Worm (Caenorhabditis elegans): ENCODE measurements around the gene set-14.

Gene set-14

DNA sequence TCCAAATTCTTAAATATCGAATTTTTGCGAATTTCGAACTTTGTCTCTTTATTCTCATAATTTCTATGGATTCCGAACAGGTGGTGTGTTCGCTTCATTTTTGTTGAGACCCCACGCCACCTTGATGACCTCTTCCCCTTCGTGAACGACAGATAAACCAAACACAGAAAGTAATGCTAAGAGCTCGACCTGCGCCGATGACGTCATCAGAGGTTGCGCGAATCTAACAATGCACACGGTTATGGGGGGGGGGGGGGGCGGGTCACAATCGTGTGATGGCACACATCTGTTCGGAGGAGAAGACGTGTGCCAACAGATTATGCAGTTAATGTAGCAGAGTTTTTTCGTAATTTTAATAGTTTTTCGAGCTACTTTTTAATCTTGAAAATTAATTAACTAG lies 11.8 kb downstream of the set-14 start:
- TF ChIP-seq pha-4 (tag; optimal IDR thresholded peaks at IDR 0.05) = no peak
- no peak for TF ChIP-seq fkh-2 (tag; optimal IDR thresholded peaks at IDR 0.05)
- no peak for TF ChIP-seq sea-2 (GFP tag; optimal IDR thresholded peaks at IDR 0.05)
- no peak for TF ChIP-seq snpc-4 (tag; optimal IDR thresholded peaks at IDR 0.05)
- TF ChIP-seq pqm-1 (tag; optimal IDR thresholded peaks at IDR 0.05) = no peak
- no peak for TF ChIP-seq skn-1 (tag; optimal IDR thresholded peaks at IDR 0.05)
- no peak for TF ChIP-seq nhr-237 (tag; optimal IDR thresholded peaks at IDR 0.05)
- no peak for TF ChIP-seq nhr-28 (tag; optimal IDR thresholded peaks at IDR 0.05)
- TF ChIP-seq unc-62 (GFP tag; optimal IDR thresholded peaks at IDR 0.05) = no peak
- TF ChIP-seq nhr-12 (tag; optimal IDR thresholded peaks at IDR 0.05) = no peak
- no peak for TF ChIP-seq jun-1 (tag; optimal IDR thresholded peaks at IDR 0.05)
- TF ChIP-seq nhr-11 (tag; optimal IDR thresholded peaks at IDR 0.05) = no peak
- no peak for TF ChIP-seq eor-1 (tag; optimal IDR thresholded peaks at IDR 0.05)
- TF ChIP-seq nhr-25 (tag; optimal IDR thresholded peaks at IDR 0.05) = no peak
- TF ChIP-seq elt-2 (tag; optimal IDR thresholded peaks at IDR 0.05) = no peak
- no peak for TF ChIP-seq lin-39 (tag; optimal IDR thresholded peaks at IDR 0.05)
- TF ChIP-seq lin-15B (tag; optimal IDR thresholded peaks at IDR 0.05) = no peak
- no peak for TF ChIP-seq aly-2 (tag; optimal IDR thresholded peaks at IDR 0.05)
- TF ChIP-seq R02D3.7 (tag; optimal IDR thresholded peaks at IDR 0.05) = no peak
- no peak for TF ChIP-seq ztf-4 (tag; optimal IDR thresholded peaks at IDR 0.05)

ce11 chrII:10783201-10783962 lies 12.7 kb downstream of the set-14 start, which contains the start of gene ect-2:
Gene ect-2 (minus strand): TSS chrII:10783962.
- TF ChIP-seq nhr-12 (tag; optimal IDR thresholded peaks at IDR 0.05) = no peak
- peak; percentile 5 for TF ChIP-seq lin-15B (tag; optimal IDR thresholded peaks at IDR 0.05)
- TF ChIP-seq tbx-2 (tag; optimal IDR thresholded peaks at IDR 0.05) = no peak
- TF ChIP-seq nfya-1 (tag; optimal IDR thresholded peaks at IDR 0.05; ENCODE audit: insufficient read depth) = peak; percentile 34
- TF ChIP-seq nhr-25 (tag; optimal IDR thresholded peaks at IDR 0.05) = peak; percentile 37

ce11 chrII:10778026-10778425 lies 18.1 kb downstream of the set-14 start, which contains the start of gene mpz-1:
Gene mpz-1 (minus strand): TSS chrII:10778126.
- no peak for TF ChIP-seq nhr-67 (tag; optimal IDR thresholded peaks at IDR 0.05)
- no peak for TF ChIP-seq nhr-12 (tag; optimal IDR thresholded peaks at IDR 0.05)
- no peak for TF ChIP-seq tbx-2 (tag; optimal IDR thresholded peaks at IDR 0.05)
- TF ChIP-seq daf-12 (tag; optimal IDR thresholded peaks at IDR 0.05) = no peak

DNA sequence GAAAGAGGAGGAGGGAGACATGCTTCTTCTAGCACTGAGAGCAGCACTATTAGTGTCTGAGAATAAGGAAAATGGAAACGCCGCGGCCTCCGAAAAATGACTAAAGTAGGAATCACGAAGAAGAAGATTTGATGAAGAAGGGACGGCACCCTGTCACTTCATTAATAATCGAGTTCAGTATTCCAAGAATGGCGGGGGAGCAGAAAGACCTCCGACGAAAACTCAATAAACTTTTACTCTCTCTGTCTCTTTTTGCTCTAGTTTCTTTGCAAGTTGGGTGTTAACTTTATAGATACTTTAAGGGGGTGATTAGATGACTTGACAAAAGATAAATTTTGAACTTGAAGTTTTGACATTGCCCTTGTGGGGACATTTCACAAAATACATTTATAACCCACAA lies 26.8 kb downstream of the set-14 start:
- TF ChIP-seq fkh-10 (GFP tag; optimal IDR thresholded peaks at IDR 0.05) (peak; percentile 79), unc-62 (GFP tag; optimal IDR thresholded peaks at IDR 0.05) (no peak), nhr-25 (tag; optimal IDR thresholded peaks at IDR 0.05) (no peak), nhr-43 (tag; optimal IDR thresholded peaks at IDR 0.05; ENCODE audit: poor library complexity, severe bottlenecking) (no peak), tbx-2 (tag; optimal IDR thresholded peaks at IDR 0.05) (no peak), nhr-28 (tag; optimal IDR thresholded peaks at IDR 0.05) (no peak), sea-2 (GFP tag; optimal IDR thresholded peaks at IDR 0.05) (no peak), daf-12 (tag; optimal IDR thresholded peaks at IDR 0.05) (no peak), nhr-67 (tag; optimal IDR thresholded peaks at IDR 0.05) (no peak)

DNA sequence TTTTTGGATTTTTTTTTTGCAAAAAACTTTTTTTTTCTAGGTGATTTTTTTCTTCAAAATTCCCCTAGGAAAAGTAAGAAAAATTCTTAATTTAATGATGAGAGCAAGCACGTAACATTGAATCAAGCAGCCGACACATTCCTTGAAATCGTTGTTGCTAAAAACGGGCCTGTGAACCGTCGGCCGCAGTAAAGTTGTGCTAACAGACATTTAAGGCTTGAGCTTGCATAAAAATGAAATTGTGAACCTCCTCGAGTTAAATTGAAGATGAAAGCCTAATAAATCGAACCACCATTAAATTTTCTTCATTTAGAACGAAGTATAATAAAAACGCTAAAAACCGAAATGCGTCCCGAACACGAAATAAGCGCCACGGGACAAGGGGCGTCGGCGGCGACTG lies 28.1 kb downstream of the set-14 start:
- no peak for TF ChIP-seq ceh-82 (tag; optimal IDR thresholded peaks at IDR 0.05)

- no peak for TF ChIP-seq eor-1 (tag; optimal IDR thresholded peaks at IDR 0.05)
- TF ChIP-seq elt-3 (tag; optimal IDR thresholded peaks at IDR 0.05) = no peak
- TF ChIP-seq nhr-23 (tag; optimal IDR thresholded peaks at IDR 0.05) = no peak
- no peak for TF ChIP-seq mdl-1 (tag; optimal IDR thresholded peaks at IDR 0.05)
- no peak for TF ChIP-seq snpc-4 (tag; optimal IDR thresholded peaks at IDR 0.05)
- no peak for TF ChIP-seq nhr-77 (tag; optimal IDR thresholded peaks at IDR 0.05)
- TF ChIP-seq egl-5 (tag; optimal IDR thresholded peaks at IDR 0.05) = no peak
- TF ChIP-seq lin-39 (tag; optimal IDR thresholded peaks at IDR 0.05) = no peak
- no peak for TF ChIP-seq ZK546.5 (tag; optimal IDR thresholded peaks at IDR 0.05)
- TF ChIP-seq fos-1 (tag; optimal IDR thresholded peaks at IDR 0.05) = no peak
- TF ChIP-seq ztf-4 (tag; optimal IDR thresholded peaks at IDR 0.05) = no peak
- no peak for TF ChIP-seq pha-4 (tag; optimal IDR thresholded peaks at IDR 0.05)
- TF ChIP-seq ceh-16 (tag; optimal IDR thresholded peaks at IDR 0.05) = no peak
- no peak for TF ChIP-seq nhr-76 (tag; optimal IDR thresholded peaks at IDR 0.05)
- TF ChIP-seq nhr-25 (tag; optimal IDR thresholded peaks at IDR 0.05) = no peak
- no peak for TF ChIP-seq zag-1 (tag; optimal IDR thresholded peaks at IDR 0.05)
These were observed 29.3 kb downstream of the set-14 start for ce11 chrII:10766773-10767172.

Data from whole organism, L3 larva.